Worm (Caenorhabditis elegans) whole organism, young adult: Measurements from ENCODE around the gene srw-19.
"Not testable (repeated sequence)": the region's sequence is repeated elsewhere in the genome, so short reads cannot be mapped to it uniquely, and the experiment has no call there.

Experiments
- C17E4.6 ChIP-seq: fragments of 200-800 bp; sonication (Bioruptor generic); IDR thresholded peaks from 2 replicates; pipeline ENCODE4 v1.3.6; 2022; ENCODE audit warnings: missing genetic modification reagents, missing genetic modification characterization, missing compliant biosample characterization
- K11D2.4 ChIP-seq: fragments of 200-800 bp; sonication (Bioruptor generic); IDR thresholded peaks from 2 replicates; pipeline ENCODE4 v1.3.6; 2022; ENCODE audit warnings: missing genetic modification reagents, missing genetic modification characterization, missing compliant biosample characterization
- gei-17 ChIP-seq: fragments of 200-800 bp; sonication (Bioruptor generic); optimal IDR thresholded peaks from 2 replicates; lab custom pipeline; 2018; ENCODE audit warnings: mild to moderate bottlenecking, missing genetic modification characterization, missing compliant biosample characterization
- lin-35 ChIP-seq, 3 experiments: fragments of 150-350 bp in 2 of 3; sonication (generic microtip) in 1 of 3; optimal IDR thresholded peaks; 2 replicates each; lab custom pipeline; 2014 to 2018; ENCODE audit warnings: missing biosample characterization in 3 of 3, missing genetic modification characterization in 3 of 3, missing genetic modification reagents in 3 of 3

DNA sequence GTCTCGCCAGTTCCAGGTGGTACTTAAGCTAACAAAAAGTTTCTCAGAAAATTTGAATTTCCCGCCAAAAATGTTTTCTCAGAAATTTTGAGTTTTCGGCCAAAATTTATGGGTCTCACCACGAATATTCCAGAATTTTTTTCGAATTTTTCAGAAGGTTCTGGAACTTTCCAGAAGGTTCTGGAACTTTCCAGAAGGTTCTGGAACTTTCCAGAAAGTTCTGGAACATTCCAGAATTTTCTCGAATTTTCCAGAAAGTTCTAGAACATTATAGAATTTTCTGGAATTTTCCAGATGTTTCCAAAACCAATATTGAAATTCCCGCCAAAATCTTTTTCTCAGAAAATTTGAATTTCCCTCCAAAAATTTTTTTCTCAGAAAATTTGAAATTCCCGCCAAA lies 14.3 kb upstream of the srw-19 start:
- TF ChIP-seq C17E4.6 (GFP tag; lab: Robert Waterston, UW); gei-17; K11D2.4 (GFP tag; lab: Robert Waterston, UW); lin-35 (GFP tag; optimal IDR thresholded peaks at IDR 0.05; lab: Kevin White, UChicago): not testable (repeated sequence)
